Worm (Caenorhabditis elegans): ENCODE results near the gene Y67D8B.1.
"Not testable (repeated sequence)": the region's sequence is repeated elsewhere in the genome, so short reads cannot be mapped to it uniquely, and the experiment has no call there.

DNA sequence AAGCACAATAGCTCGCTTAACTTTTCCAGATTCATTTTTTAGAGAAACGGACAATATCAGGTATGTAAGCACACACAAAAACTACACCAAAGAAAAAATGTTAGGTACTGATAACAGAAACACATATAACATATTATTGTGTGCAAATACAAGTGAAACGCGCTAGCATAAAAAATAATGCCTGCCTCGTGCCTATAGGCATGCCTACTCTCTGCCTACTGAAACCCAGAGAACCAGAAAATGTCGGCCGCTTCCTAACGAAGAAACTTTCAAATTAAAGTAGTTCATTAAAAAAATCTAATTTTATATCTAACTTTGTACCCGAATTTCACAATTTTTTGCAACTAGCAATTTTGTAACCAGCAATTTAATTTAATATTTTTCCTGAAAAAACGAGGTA, at the start of gene Y67D8B.1:
- not testable (repeated sequence) for TF ChIP-seq him-1, W03F9.2, dao-5 (tag; optimal IDR thresholded peaks at IDR 0.05)

All from whole organism, L4/young adult.